Worm (Caenorhabditis elegans) whole organism, L3 larva: ENCODE measurements around the gene nlp-43.

Experiments
- ZK546.5 ChIP-seq: sonication (generic microtip); optimal IDR thresholded peaks from 2 replicates; lab custom pipeline; 2017; ENCODE audit warnings: missing biosample characterization, missing genetic modification characterization
- aly-2 ChIP-seq: fragments of 150-350 bp; optimal IDR thresholded peaks from 2 replicates; lab custom pipeline; 2014; ENCODE audit warnings: missing biosample characterization, missing genetic modification characterization
- ama-1 ChIP-seq: fragments of 150-350 bp; optimal IDR thresholded peaks from 2 replicates; lab custom pipeline; 2018
- ceh-16 ChIP-seq: sonication (generic microtip); optimal IDR thresholded peaks from 2 replicates; lab custom pipeline; 2017; ENCODE audit warnings: missing biosample characterization, missing genetic modification characterization
- ceh-82 ChIP-seq: fragments of 150-350 bp; optimal IDR thresholded peaks from 2 replicates; lab custom pipeline; 2014; ENCODE audit warnings: missing biosample characterization, missing genetic modification characterization
- ceh-9 ChIP-seq: sonication (generic microtip); optimal IDR thresholded peaks from 2 replicates; lab custom pipeline; 2018; ENCODE audit warnings: missing biosample characterization, missing genetic modification characterization
- egl-5 ChIP-seq: fragments of 150-350 bp; optimal IDR thresholded peaks from 2 replicates; lab custom pipeline; 2017; ENCODE audit warnings: missing biosample characterization, missing genetic modification reagents, missing genetic modification characterization, inconsistent platforms
- elt-1 ChIP-seq: fragments of 150-350 bp; optimal IDR thresholded peaks from 2 replicates; lab custom pipeline; 2014; ENCODE audit warnings: missing biosample characterization, missing genetic modification characterization
- elt-2 ChIP-seq: sonication (generic microtip); optimal IDR thresholded peaks from 2 replicates; lab custom pipeline; 2016; ENCODE audit warnings: missing genetic modification reagents, mild to moderate bottlenecking, missing genetic modification characterization, missing compliant biosample characterization
- fos-1 ChIP-seq: fragments of 150-350 bp; optimal IDR thresholded peaks from 2 replicates; lab custom pipeline; 2014; ENCODE audit warnings: missing biosample characterization, missing genetic modification characterization
- hmg-11 ChIP-seq: sonication (generic microtip); optimal IDR thresholded peaks from 2 replicates; lab custom pipeline; 2016; ENCODE audit warnings: missing genetic modification characterization, missing compliant biosample characterization
- jun-1 ChIP-seq: fragments of 150-350 bp; optimal IDR thresholded peaks from 2 replicates; lab custom pipeline; 2014; ENCODE audit warnings: missing biosample characterization, missing genetic modification reagents, missing genetic modification characterization
- lin-15B ChIP-seq: fragments of 150-350 bp; optimal IDR thresholded peaks from 2 replicates; lab custom pipeline; 2014; ENCODE audit warnings: missing biosample characterization, missing genetic modification characterization
- lsy-12 ChIP-seq: sonication (generic microtip); optimal IDR thresholded peaks from 2 replicates; lab custom pipeline; 2016; ENCODE audit warnings: mild to moderate bottlenecking, missing genetic modification characterization, missing compliant biosample characterization
- mdl-1 ChIP-seq: fragments of 150-350 bp; optimal IDR thresholded peaks from 2 replicates; lab custom pipeline; 2014; ENCODE audit warnings: missing biosample characterization, missing genetic modification characterization
- nfya-1 ChIP-seq: sonication (generic microtip); optimal IDR thresholded peaks from 2 replicates; lab custom pipeline; 2017; ENCODE audit warnings: missing genetic modification characterization, mild to moderate bottlenecking, missing compliant biosample characterization, antibody characterized with exemption, moderate library complexity; ENCODE audit not compliant: insufficient read depth
- nhr-12 ChIP-seq: fragments of 150-350 bp; optimal IDR thresholded peaks from 2 replicates; lab custom pipeline; 2014; ENCODE audit warnings: missing biosample characterization, missing genetic modification characterization
- nhr-23 ChIP-seq: fragments of 150-350 bp; optimal IDR thresholded peaks from 2 replicates; lab custom pipeline; 2014; ENCODE audit warnings: missing biosample characterization, missing genetic modification reagents, missing genetic modification characterization
- nhr-25 ChIP-seq: sonication (generic microtip); optimal IDR thresholded peaks from 2 replicates; lab custom pipeline; 2017; ENCODE audit warnings: missing biosample characterization, missing genetic modification characterization
- nhr-28 ChIP-seq: fragments of 150-350 bp; optimal IDR thresholded peaks from 2 replicates; lab custom pipeline; 2014; ENCODE audit warnings: missing biosample characterization, missing genetic modification characterization
- nhr-43 ChIP-seq: sonication (generic microtip); optimal IDR thresholded peaks from 2 replicates; lab custom pipeline; 2016; ENCODE audit warnings: mild to moderate bottlenecking, missing genetic modification characterization, missing compliant biosample characterization; ENCODE audit not compliant: poor library complexity, severe bottlenecking
- nhr-76 ChIP-seq: fragments of 150-350 bp; sonication (generic microtip); optimal IDR thresholded peaks from 5 replicates; lab custom pipeline; 2014; ENCODE audit warnings: missing biosample characterization, missing genetic modification characterization
- pha-4 ChIP-seq: fragments of 150-350 bp; optimal IDR thresholded peaks from 2 replicates; lab custom pipeline; 2014; ENCODE audit warnings: missing biosample characterization, missing genetic modification reagents, missing genetic modification characterization
- sea-2 ChIP-seq: fragments of 150-350 bp; sonication (generic microtip); optimal IDR thresholded peaks from 4 replicates; lab custom pipeline; 2014; ENCODE audit warnings: missing biosample characterization, missing genetic modification reagents, missing genetic modification characterization
- snpc-4 ChIP-seq: fragments of 150-350 bp; optimal IDR thresholded peaks from 2 replicates; lab custom pipeline; 2014; ENCODE audit warnings: missing biosample characterization, missing genetic modification characterization
- tbx-2 ChIP-seq: sonication (generic microtip); optimal IDR thresholded peaks from 2 replicates; lab custom pipeline; 2016; ENCODE audit warnings: mild to moderate bottlenecking, missing genetic modification characterization, missing compliant biosample characterization

The nlp-43 gene

DNA sequence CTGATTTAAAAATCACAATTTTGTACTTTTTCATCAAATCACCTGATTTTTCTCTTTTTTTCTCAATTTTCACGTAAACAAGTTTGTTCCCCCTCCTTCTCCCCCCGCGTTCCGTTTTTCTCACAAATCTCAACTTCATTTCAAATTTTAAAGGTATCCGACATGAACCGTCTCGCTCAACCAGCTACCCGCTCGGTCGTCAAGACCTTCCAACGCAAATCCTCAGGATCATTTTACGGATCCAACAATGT is 39.3 kb downstream of the nlp-43 start, which contains the start of gene cox-6A:
Gene cox-6A, plus strand, starts transcription at position 152 of the 251 bp plus-strand sequence.
- TF ChIP-seq nhr-25 (no peak), ceh-82 (tag; lab: Kevin White, UChicago) (no peak), snpc-4 (tag; lab: Kevin White, UChicago) (no peak), fos-1 (no peak), nhr-23 (no peak), jun-1 (tag; lab: Kevin White, UChicago) (no peak), lin-15B (tag; lab: Kevin White, UChicago) (no peak), nhr-76 (tag; lab: Kevin White, UChicago) (no peak), egl-5 (no peak), lsy-12 (tag; lab: Kevin White, UChicago) (no peak), aly-2 (tag; lab: Kevin White, UChicago) (no peak), sea-2 (GFP tag; lab: Kevin White, UChicago) (no peak), pha-4 (no peak), elt-1 (tag; lab: Kevin White, UChicago) (no peak), nhr-28 (tag; lab: Kevin White, UChicago) (no peak), nhr-43 (tag; lab: Kevin White, UChicago) (no peak), hmg-11 (tag; lab: Kevin White, UChicago) (no peak), elt-2 (no peak), ceh-9 (tag; lab: Kevin White, UChicago) (no peak), nhr-12 (tag; lab: Kevin White, UChicago) (no peak)

- TF ChIP-seq nhr-43 (tag; lab: Kevin White, UChicago) = peak; percentile 34
- TF ChIP-seq ceh-16 (tag; lab: Kevin White, UChicago) = no peak
- TF ChIP-seq elt-2 = peak; percentile 3
- no peak for TF ChIP-seq mdl-1
- peak; percentile 41 for TF ChIP-seq ama-1 (lab: Kevin White, UChicago)
- TF ChIP-seq tbx-2 (tag; lab: Kevin White, UChicago) = no peak
Measured at ce11 chrIII:5083304-5083703, 41.1 kb downstream of the nlp-43 start.

- TF ChIP-seq lin-15B (tag; lab: Kevin White, UChicago) (peak; percentile 68), nhr-28 (tag; lab: Kevin White, UChicago) (no peak)
Measured at ce11 chrIII:5085529-5085928, 43.3 kb downstream of the nlp-43 start, which contains the start of gene cah-1. Gene cah-1 (minus strand): TSS chrIII:5085629.

DNA sequence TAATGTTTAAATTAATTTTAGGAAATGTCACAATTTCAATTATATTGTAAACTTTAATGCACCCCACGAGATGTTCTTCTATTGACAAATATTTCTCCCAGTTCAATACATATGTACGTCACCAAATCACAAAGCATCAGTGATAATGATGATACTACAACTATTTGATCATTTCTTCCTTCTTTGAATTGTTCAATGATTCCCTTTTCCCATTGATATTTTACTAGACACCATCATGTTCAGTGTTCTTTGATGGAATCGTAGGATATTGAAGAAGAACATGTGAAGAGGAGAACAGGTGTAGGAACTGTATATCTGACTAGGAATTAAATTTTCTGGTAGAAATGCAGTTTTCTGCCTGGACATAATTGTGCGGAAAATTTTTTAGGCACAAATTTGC is 47.3 kb downstream of the nlp-43 start:
- TF ChIP-seq nhr-25 (peak; percentile 6), ZK546.5 (tag; lab: Kevin White, UChicago) (no peak), nhr-43 (tag; lab: Kevin White, UChicago) (peak; percentile 67), nfya-1 (no peak), nhr-23 (peak; percentile 27)

DNA sequence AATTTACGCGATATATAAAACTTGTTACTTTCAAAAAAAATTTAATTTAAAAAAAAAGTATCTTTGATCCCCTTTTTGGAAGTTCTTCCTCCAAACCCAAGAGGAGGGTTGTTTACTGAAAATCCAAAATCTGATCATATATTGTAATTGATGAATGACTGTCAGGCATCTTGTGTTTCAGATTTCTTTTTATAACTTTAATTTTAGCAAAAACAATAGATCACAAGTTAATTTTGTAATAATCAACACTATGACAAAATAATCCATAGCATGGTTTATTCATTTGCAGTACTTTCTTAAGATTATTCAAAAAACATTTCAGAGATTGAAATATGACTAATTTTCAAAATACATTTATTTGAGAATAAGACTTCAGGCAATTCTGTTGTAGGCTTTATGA is 50.1 kb downstream of the nlp-43 start:
- no peak for TF ChIP-seq elt-2
- peak; percentile 14 for TF ChIP-seq ama-1 (lab: Kevin White, UChicago)
